Worm (Caenorhabditis elegans): Measurements from ENCODE around the gene cpna-1.
"Not testable (repeated sequence)": the region's sequence is repeated elsewhere in the genome, so short reads cannot be mapped to it uniquely, and the experiment has no call there.

The cpna-1 gene

DNA sequence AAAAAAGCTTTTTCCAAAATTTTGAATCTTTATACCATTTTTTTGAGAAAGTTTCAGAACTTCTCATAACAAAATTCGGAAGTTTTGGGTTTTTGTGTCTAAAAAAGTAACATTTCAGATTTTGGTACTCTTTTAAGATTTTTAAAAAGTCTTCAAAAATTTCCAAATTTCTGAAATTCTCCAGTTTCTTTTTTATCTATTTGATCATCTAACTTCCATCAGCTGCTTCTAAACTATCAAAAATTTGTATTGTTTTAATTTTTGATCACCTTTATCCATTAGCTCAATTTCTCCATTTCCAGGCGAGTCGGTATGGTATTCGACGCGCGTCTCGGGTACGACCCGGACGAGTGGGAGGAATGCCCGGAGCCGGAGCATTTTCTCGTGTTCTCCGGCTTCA is at the start of gene cpna-1:
cpna-1 (plus strand) TSS at position 301 of the 400 bp plus-strand sequence.
- TF ChIP-seq W03F9.2 (tag; optimal IDR thresholded peaks at IDR 0.05) (no peak), dao-5 (tag; optimal IDR thresholded peaks at IDR 0.05) (no peak), him-1 (tag; optimal IDR thresholded peaks at IDR 0.05) (no peak)

DNA sequence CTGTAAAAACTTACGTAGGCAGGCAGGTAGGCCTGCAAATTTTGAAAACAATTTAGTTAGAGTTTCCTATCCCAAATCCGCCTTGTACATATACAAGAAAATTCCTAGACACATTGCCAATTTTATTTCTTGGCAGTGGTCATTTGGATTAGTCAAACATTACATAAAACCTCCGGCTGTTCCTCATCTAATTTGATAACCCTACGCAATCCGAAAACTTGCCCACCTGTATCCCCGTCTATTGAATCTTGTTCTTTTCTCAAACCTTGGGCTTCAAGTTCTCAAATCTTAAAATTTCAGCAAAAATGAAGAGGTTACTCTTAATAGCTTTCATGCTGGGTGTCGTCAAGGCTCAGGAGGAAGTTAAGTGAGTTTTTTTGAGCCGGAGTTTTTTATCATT is 40.4 kb upstream of the cpna-1 start, which contains the start of gene F56D3.1:
F56D3.1 (plus strand) TSS at position 301 of the 400 bp plus-strand sequence.
- TF ChIP-seq him-1 (tag; optimal IDR thresholded peaks at IDR 0.05) (no peak), dao-5 (tag; optimal IDR thresholded peaks at IDR 0.05) (no peak), W03F9.2 (tag; optimal IDR thresholded peaks at IDR 0.05) (no peak)

DNA sequence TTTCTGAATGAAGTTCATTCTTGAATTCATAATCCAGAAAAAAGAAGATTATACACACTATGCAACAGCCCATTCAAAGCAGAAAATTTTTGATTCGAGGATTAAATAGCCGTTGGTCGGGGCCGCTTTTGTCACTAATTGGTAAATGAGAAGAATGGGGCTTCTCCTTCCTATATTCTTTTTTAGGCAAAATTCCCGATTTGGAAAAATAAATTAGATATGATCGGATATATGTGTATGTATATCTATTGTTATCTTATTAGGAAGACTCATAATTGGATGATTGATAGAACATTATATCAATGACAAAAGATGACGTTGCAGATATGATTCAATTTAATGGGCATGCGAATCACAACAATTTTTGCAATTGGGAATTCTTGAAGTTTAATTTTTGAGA is 36.3 kb upstream of the cpna-1 start:
- TF ChIP-seq W03F9.2 (tag; optimal IDR thresholded peaks at IDR 0.05) (no peak), dao-5 (tag; optimal IDR thresholded peaks at IDR 0.05) (no peak), him-1 (tag; optimal IDR thresholded peaks at IDR 0.05) (no peak)

DNA sequence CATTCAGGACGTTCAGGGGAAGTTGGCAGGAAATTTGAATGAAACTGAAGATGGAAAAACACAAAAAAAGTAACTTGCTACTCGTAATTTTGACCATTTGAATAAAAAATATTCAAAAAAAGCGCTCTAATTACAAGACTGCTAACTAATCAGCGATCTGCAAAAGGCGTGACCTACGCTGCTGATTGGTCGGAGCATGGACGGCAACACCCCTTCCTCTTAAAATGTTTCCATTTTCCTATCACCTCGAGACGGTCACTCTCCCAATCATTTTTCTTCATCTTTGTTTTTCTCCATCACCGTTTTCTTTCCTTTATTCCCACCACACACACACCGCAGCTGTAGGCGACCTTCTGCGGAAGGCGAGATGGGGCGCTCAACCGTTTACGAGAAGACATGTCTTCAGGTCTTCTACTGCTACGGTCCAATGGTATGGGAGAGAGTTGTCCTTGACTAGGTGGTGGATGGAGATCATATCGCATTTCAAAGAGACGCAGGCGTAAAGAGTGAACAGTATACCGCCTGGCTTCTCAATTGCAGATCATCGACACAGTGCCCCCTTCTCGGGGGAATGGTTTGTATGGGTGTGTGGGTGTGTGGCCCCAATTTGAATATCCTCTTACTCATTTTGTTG is 34.8 kb upstream of the cpna-1 start:
- TF ChIP-seq W03F9.2 (tag; optimal IDR thresholded peaks at IDR 0.05) (no peak), him-1 (tag; optimal IDR thresholded peaks at IDR 0.05) (no peak), dao-5 (tag; optimal IDR thresholded peaks at IDR 0.05) (no peak)

- no peak for TF ChIP-seq him-1 (tag; optimal IDR thresholded peaks at IDR 0.05)
- no peak for TF ChIP-seq W03F9.2 (tag; optimal IDR thresholded peaks at IDR 0.05)
- no peak for TF ChIP-seq dao-5 (tag; optimal IDR thresholded peaks at IDR 0.05)
Observed at ce11 chrII:4152864-4153263, 33.6 kb upstream of the cpna-1 start.

DNA sequence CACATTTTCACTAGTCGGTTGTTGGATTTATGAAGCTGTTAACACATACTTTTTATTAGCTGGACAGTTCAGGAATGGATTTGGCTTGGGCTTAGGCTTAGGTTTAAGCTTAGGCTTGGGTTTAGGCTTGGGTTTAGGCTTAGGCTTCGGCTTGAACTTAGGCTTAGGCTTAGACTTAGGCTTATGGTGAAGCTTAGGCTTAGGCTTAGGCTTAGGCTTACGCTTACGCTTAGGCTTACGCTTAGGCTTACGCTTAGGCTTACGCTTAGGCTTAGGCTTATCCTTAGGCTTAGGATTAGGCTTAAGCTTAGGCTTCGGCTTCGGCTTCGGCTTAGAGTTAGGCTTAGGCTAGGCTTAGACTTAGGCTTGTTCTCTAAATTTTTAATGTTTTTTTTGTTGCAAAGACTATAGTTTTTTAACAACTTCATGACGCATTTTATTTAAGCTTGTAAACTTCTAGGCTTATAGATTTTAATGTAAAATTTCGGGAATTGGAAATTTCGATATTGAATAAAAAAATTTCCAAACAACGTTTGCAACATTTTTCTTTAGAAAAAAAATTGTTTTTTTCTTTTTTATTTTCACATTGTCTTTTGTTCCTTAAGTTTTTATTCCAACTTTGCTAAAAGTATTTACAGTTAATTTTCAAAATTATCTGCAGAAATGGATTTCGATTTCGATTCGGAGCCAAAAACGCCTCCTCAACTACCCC is 31.2 kb upstream of the cpna-1 start, which contains the start of gene R03H10.2:
R03H10.2 (plus strand) TSS at position 662 of the 712 bp plus-strand sequence.
- TF ChIP-seq W03F9.2 (tag; optimal IDR thresholded peaks at IDR 0.05): no peak
- no peak for TF ChIP-seq him-1 (tag; optimal IDR thresholded peaks at IDR 0.05)
- no peak for TF ChIP-seq dao-5 (tag; optimal IDR thresholded peaks at IDR 0.05)

DNA sequence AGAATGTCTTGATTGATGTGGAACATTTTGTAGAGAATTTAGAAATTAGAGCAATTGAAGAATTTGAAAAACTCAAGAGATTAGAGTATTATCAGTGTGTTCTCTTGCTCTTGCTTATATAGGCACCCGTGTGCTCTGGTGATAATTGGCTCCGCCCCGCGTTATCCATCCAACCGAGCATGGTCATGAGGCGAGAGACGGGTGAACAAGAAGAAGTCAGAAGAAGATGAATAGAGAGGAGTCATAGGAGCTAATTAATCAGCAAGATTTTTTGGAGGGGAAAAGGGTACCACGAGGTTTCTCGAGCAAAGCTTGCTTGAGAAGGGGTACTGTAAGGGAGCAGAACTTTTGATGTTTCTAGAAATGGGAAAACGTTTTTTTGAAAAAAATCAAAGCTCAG is 28.6 kb upstream of the cpna-1 start:
- TF ChIP-seq W03F9.2 (tag; optimal IDR thresholded peaks at IDR 0.05): no peak
- TF ChIP-seq him-1 (tag; optimal IDR thresholded peaks at IDR 0.05): no peak
- TF ChIP-seq dao-5 (tag; optimal IDR thresholded peaks at IDR 0.05): no peak

- no peak for TF ChIP-seq W03F9.2 (tag; optimal IDR thresholded peaks at IDR 0.05)
- TF ChIP-seq him-1 (tag; optimal IDR thresholded peaks at IDR 0.05): no peak
- TF ChIP-seq dao-5 (tag; optimal IDR thresholded peaks at IDR 0.05): no peak
Observed at ce11 chrII:4159570-4159969, 26.9 kb upstream of the cpna-1 start.

DNA sequence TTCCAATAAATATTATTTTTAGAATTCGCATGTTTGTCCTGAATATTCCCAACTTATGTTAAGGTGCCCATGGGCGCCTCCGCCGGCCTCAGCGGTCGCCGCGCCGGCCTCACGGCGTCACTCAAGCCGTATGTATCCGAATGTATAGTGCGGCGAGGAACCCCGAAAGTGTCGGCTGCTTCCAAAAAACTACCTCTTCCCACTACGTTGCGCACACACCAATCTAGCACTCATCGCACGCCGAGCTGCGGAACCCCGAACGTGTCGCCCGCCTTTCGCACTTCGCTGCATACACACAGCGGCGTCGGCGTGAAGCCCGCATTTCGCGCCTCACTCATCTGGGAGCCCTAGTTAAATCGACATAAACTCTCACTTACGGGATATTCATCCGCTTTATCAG is 18.6 kb upstream of the cpna-1 start:
- TF ChIP-seq dao-5 (tag; optimal IDR thresholded peaks at IDR 0.05) (no peak), him-1 (tag; optimal IDR thresholded peaks at IDR 0.05) (no peak), W03F9.2 (tag; optimal IDR thresholded peaks at IDR 0.05) (no peak)

DNA sequence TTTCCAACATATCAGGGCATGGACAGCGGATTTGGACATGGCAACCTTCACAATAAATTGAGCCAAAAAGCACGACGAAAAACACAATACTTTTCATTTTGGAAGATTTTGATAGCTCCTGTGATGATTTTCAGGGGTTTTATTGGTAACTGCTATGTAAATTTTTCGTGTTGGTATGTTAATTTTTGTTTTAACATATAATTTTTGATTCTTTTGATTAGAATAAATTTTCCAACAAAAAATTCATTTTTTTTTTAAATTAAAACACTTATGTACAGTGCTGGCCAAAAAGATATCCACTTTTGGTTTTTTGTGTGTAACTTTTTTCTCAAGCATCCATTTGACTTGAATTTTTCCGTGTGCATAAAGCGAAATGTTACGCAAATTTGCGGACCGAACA is 18.1 kb upstream of the cpna-1 start, which contains the start of gene R03H10.4:
R03H10.4 (minus strand) TSS at position 101 of the 400 bp plus-strand sequence.
- TF ChIP-seq him-1, W03F9.2, dao-5 (tag; optimal IDR thresholded peaks at IDR 0.05): not testable (repeated sequence)

ce11 chrII:4170508-4170907 is 16.0 kb upstream of the cpna-1 start, which contains the start of gene R03H10.5:
Gene R03H10.5 (minus strand): TSS chrII:4170608.
- TF ChIP-seq him-1 (tag; optimal IDR thresholded peaks at IDR 0.05) (no peak), W03F9.2 (tag; optimal IDR thresholded peaks at IDR 0.05) (no peak), dao-5 (tag; optimal IDR thresholded peaks at IDR 0.05) (no peak)

- TF ChIP-seq dao-5 (tag; optimal IDR thresholded peaks at IDR 0.05): no peak
- TF ChIP-seq him-1 (tag; optimal IDR thresholded peaks at IDR 0.05): no peak
- no peak for TF ChIP-seq W03F9.2 (tag; optimal IDR thresholded peaks at IDR 0.05)
Observed at ce11 chrII:4173398-4173797, 13.1 kb upstream of the cpna-1 start, which contains the start of gene R03H10.6. Gene R03H10.6 (minus strand): TSS chrII:4173498.

DNA sequence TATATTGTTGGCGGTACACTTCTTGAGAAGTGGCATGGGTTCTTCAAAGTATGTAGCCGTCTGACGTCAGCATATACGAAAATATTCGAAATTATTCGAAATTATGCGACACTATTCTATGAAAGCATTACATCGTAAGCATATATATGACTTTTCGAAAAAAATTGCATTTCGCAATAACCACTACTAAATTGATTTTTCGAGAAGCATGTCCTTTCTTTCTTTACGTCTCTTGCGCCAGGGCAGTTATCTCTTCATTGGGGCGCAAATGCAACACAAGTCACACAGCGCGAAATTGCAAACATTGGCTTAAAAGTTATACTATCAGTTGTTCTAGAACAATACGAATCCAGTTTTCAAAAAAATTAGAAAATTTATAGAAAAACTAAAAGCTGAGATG is 12.6 kb upstream of the cpna-1 start:
- TF ChIP-seq W03F9.2 (tag; optimal IDR thresholded peaks at IDR 0.05) (no peak), dao-5 (tag; optimal IDR thresholded peaks at IDR 0.05) (no peak), him-1 (tag; optimal IDR thresholded peaks at IDR 0.05) (no peak)

DNA sequence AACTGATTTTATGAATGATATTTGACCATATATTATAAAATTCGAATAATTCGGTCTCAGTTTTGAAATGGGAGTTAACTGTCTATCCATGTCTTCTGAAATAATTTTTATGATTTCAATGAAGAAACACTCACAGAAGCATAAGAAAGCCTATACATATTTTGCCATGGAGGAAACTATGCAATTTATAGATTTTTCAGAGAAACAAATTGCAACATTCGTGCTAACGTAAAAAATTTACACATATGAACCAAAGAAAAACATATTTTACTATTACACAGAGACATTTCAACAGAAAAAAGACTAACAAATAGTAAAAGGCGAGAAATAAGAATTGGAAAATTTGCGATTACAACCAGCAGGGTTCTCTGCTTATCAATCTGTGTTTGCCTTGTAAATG is 7.6 kb upstream of the cpna-1 start, which contains the start of gene R03H10.7:
R03H10.7 (minus strand) TSS at position 101 of the 400 bp plus-strand sequence.
- TF ChIP-seq him-1 (tag; optimal IDR thresholded peaks at IDR 0.05) (no peak), W03F9.2 (tag; optimal IDR thresholded peaks at IDR 0.05) (no peak), dao-5 (tag; optimal IDR thresholded peaks at IDR 0.05) (no peak)
